Fruit fly (Drosophila melanogaster): ENCODE data around the gene oaf.
A peak's percentile ranks its signal among the peaks of the same experiment; 100 is the strongest.

The oaf gene

dm6 chr2L:2481156-2481712, 11.5 kb upstream of the oaf start:
- TF ChIP-seq foxo (GFP tag; optimal IDR thresholded peaks at IDR 0.05) (peak in 1 of 2 experiments; percentile 82), rgr (GFP tag; optimal IDR thresholded peaks at IDR 0.05) (peak; percentile 81), Jra (GFP tag; optimal IDR thresholded peaks at IDR 0.05) (peak; percentile 75), ey (GFP tag; optimal IDR thresholded peaks at IDR 0.05) (peak; percentile 85), jim (GFP tag; optimal IDR thresholded peaks at IDR 0.05) (no peak), sv (GFP tag; optimal IDR thresholded peaks at IDR 0.05) (no peak), Hnf4 (GFP tag; optimal IDR thresholded peaks at IDR 0.05) (peak; percentile 91), Myc (optimal IDR thresholded peaks at IDR 0.05) (no peak), woc (GFP tag; optimal IDR thresholded peaks at IDR 0.05) (peak; percentile 85), brk (GFP tag; optimal IDR thresholded peaks at IDR 0.05) (peak; percentile 58), dsf (GFP tag; optimal IDR thresholded peaks at IDR 0.05; ENCODE audit: borderline replicate concordance) (peak; percentile 40), tai (GFP tag; optimal IDR thresholded peaks at IDR 0.05) (peak; percentile 89), CG32264 (GFP tag; optimal IDR thresholded peaks at IDR 0.05) (peak; percentile 39), sage (GFP tag; optimal IDR thresholded peaks at IDR 0.05) (peak; percentile 70), HLH106 (tag; optimal IDR thresholded peaks at IDR 0.05) (peak; percentile 75), Hr78 (GFP tag; optimal IDR thresholded peaks at IDR 0.05) (no peak), GATAd (GFP tag; optimal IDR thresholded peaks at IDR 0.05) (no peak), fru (GFP tag; optimal IDR thresholded peaks at IDR 0.05) (peak; percentile 86), Vsx2 (GFP tag; optimal IDR thresholded peaks at IDR 0.05; ENCODE audit: partially characterized antibody) (no peak), Rel (GFP tag; optimal IDR thresholded peaks at IDR 0.05) (no peak), Rel (tag; optimal IDR thresholded peaks at IDR 0.05) (peak; percentile 29), Hr83 (GFP tag; optimal IDR thresholded peaks at IDR 0.05; ENCODE audit: poor library complexity, severe bottlenecking) (no peak), pan (optimal IDR thresholded peaks at IDR 0.05) (no peak), Mio (GFP tag; optimal IDR thresholded peaks at IDR 0.05) (peak; percentile 4), lola (GFP tag; optimal IDR thresholded peaks at IDR 0.05) (no peak), psq (GFP tag; optimal IDR thresholded peaks at IDR 0.05) (peak; percentile 83), Sp1 (GFP tag; optimal IDR thresholded peaks at IDR 0.05) (peak; percentile 80), br (GFP tag; optimal IDR thresholded peaks at IDR 0.05) (peak; percentile 89), CG9705 (GFP tag; optimal IDR thresholded peaks at IDR 0.05) (peak; percentile 44), OdsH (GFP tag; optimal IDR thresholded peaks at IDR 0.05) (peak; percentile 89), dmrt93B (GFP tag; optimal IDR thresholded peaks at IDR 0.05) (peak; percentile 54), h (GFP tag; optimal IDR thresholded peaks at IDR 0.05) (peak; percentile 83)

DNA sequence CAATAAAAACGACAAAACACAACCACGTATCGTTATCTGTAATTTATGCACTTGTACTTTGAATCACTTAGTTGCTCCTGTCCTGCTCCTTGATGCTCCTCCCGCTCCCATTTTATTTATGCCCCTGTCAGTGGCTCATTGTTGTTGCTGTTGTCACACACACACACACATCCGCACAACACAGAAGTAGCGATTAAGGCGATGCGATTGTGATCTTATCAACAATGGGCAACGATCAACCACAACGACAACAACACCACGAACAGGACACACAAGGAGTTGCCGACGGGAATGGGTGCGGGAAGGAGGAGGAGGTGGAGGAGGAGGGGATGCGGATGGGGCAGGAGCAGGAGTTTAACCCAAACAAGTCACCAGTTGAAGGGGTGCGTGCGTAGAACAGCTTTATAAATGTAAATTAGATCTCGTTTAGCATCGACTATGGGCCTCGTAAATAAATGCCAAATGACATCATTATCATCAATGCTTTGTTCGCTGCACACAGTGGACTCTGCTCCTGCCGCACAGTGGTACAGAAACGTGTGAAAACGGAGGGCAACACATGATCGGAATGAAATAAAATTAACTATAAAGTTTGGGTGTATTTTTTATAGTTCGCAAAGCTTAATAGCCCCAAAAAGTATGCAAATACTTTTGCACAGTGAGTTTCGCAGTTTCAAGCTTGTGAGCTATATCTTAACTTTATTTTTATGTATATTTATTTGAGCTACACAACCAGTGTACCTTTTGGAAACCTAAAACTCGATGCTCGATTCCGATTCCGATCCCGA, 8.8 kb upstream of the oaf start:
- TF ChIP-seq Hr78 (GFP tag; optimal IDR thresholded peaks at IDR 0.05) (no peak), sage (GFP tag; optimal IDR thresholded peaks at IDR 0.05) (peak; percentile 9), tai (GFP tag; optimal IDR thresholded peaks at IDR 0.05) (no peak), psq (GFP tag; optimal IDR thresholded peaks at IDR 0.05) (peak; percentile 13), Mio (GFP tag; optimal IDR thresholded peaks at IDR 0.05) (no peak), Dfd (GFP tag; optimal IDR thresholded peaks at IDR 0.05) (no peak), h (GFP tag; optimal IDR thresholded peaks at IDR 0.05) (peak; percentile 56), HLH106 (tag; optimal IDR thresholded peaks at IDR 0.05) (peak; percentile 55), woc (GFP tag; optimal IDR thresholded peaks at IDR 0.05) (peak; percentile 16), foxo (GFP tag; optimal IDR thresholded peaks at IDR 0.05) (peak in 1 of 2 experiments; percentile 50), Jra (GFP tag; optimal IDR thresholded peaks at IDR 0.05) (no peak), ey (GFP tag; optimal IDR thresholded peaks at IDR 0.05) (peak; percentile 32), Sp1 (GFP tag; optimal IDR thresholded peaks at IDR 0.05) (peak; percentile 21), dmrt93B (GFP tag; optimal IDR thresholded peaks at IDR 0.05) (peak; percentile 15), br (GFP tag; optimal IDR thresholded peaks at IDR 0.05) (peak; percentile 30), rgr (GFP tag; optimal IDR thresholded peaks at IDR 0.05) (peak; percentile 29), OdsH (GFP tag; optimal IDR thresholded peaks at IDR 0.05) (peak; percentile 9), fru (GFP tag; optimal IDR thresholded peaks at IDR 0.05) (peak; percentile 57), Hnf4 (GFP tag; optimal IDR thresholded peaks at IDR 0.05) (peak; percentile 11)

DNA sequence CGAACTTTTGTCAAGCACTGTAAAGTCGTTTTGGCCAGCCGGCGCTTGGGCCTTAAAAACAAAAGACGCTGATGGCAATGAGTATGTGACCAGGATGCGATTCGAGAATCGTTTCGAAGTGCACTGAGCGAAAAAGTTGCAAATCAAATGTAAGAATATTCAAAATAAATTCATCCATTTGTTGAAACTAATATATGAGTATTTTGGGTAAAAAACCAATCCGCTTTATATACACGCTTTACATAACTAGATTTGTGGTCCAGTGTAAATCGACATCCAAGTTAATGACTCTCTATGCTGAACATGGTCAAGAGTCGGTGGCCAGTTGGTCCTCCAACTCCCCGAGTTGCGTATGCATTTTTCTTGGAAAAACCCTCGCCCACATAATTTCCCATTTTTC, 7.5 kb upstream of the oaf start:
- TF ChIP-seq GATAd (GFP tag; optimal IDR thresholded peaks at IDR 0.05) = no peak
- no peak for TF ChIP-seq OdsH (GFP tag; optimal IDR thresholded peaks at IDR 0.05)
- no peak for TF ChIP-seq CG9705 (GFP tag; optimal IDR thresholded peaks at IDR 0.05)
- no peak for TF ChIP-seq sv (GFP tag; optimal IDR thresholded peaks at IDR 0.05)
- no peak for TF ChIP-seq Hr83 (GFP tag; optimal IDR thresholded peaks at IDR 0.05; ENCODE audit: poor library complexity, severe bottlenecking)
- TF ChIP-seq Rel (GFP tag; optimal IDR thresholded peaks at IDR 0.05) = no peak
- no peak for TF ChIP-seq Rel (tag; optimal IDR thresholded peaks at IDR 0.05)
- TF ChIP-seq rgr (GFP tag; optimal IDR thresholded peaks at IDR 0.05) = peak; percentile 34
- peak; percentile 27 for TF ChIP-seq ey (GFP tag; optimal IDR thresholded peaks at IDR 0.05)
- TF ChIP-seq h (GFP tag; optimal IDR thresholded peaks at IDR 0.05) = peak; percentile 49
- no peak for TF ChIP-seq Hr78 (GFP tag; optimal IDR thresholded peaks at IDR 0.05)
- TF ChIP-seq dmrt93B (GFP tag; optimal IDR thresholded peaks at IDR 0.05) = no peak
- no peak for TF ChIP-seq Hnf4 (GFP tag; optimal IDR thresholded peaks at IDR 0.05)
- no peak for TF ChIP-seq br (GFP tag; optimal IDR thresholded peaks at IDR 0.05)
- TF ChIP-seq HLH106 (tag; optimal IDR thresholded peaks at IDR 0.05) = no peak
- TF ChIP-seq dsf (GFP tag; optimal IDR thresholded peaks at IDR 0.05; ENCODE audit: borderline replicate concordance) = no peak
- TF ChIP-seq tai (GFP tag; optimal IDR thresholded peaks at IDR 0.05) = no peak
- no peak for TF ChIP-seq psq (GFP tag; optimal IDR thresholded peaks at IDR 0.05)
- TF ChIP-seq N (GFP tag; optimal IDR thresholded peaks at IDR 0.05) = no peak
- no peak for TF ChIP-seq jim (GFP tag; optimal IDR thresholded peaks at IDR 0.05)
- TF ChIP-seq pan (optimal IDR thresholded peaks at IDR 0.05) = no peak
- TF ChIP-seq CG32264 (GFP tag; optimal IDR thresholded peaks at IDR 0.05) = no peak
- TF ChIP-seq Vsx2 (GFP tag; optimal IDR thresholded peaks at IDR 0.05; ENCODE audit: partially characterized antibody) = no peak
- no peak for TF ChIP-seq CrebA (GFP tag; optimal IDR thresholded peaks at IDR 0.05; ENCODE audit: borderline replicate concordance)
- no peak for TF ChIP-seq Dfd (GFP tag; optimal IDR thresholded peaks at IDR 0.05)
- no peak for TF ChIP-seq lola (GFP tag; optimal IDR thresholded peaks at IDR 0.05)
- TF ChIP-seq foxo (GFP tag; optimal IDR thresholded peaks at IDR 0.05) = peak in 1 of 2 experiments; percentile 29
- no peak for TF ChIP-seq dl (GFP tag; optimal IDR thresholded peaks at IDR 0.05; ENCODE audit: insufficient read depth in 1 of 2, partially characterized antibody in 2 of 2)
- TF ChIP-seq Abd-B (GFP tag; optimal IDR thresholded peaks at IDR 0.05) = no peak
- TF ChIP-seq Mio (GFP tag; optimal IDR thresholded peaks at IDR 0.05) = no peak

Measured in whole organism, wandering third instar larva.